Worm (Caenorhabditis elegans): ENCODE data around the gene rps-16.

- TF ChIP-seq ceh-82 (tag; optimal IDR thresholded peaks at IDR 0.05) (no peak), fos-1 (tag; optimal IDR thresholded peaks at IDR 0.05) (no peak), snpc-4 (tag; optimal IDR thresholded peaks at IDR 0.05) (no peak), nhr-11 (tag; optimal IDR thresholded peaks at IDR 0.05) (no peak), pha-4 (tag; optimal IDR thresholded peaks at IDR 0.05) (no peak), ama-1 (optimal IDR thresholded peaks at IDR 0.05) (no peak), elt-2 (tag; optimal IDR thresholded peaks at IDR 0.05) (no peak), eor-1 (tag; optimal IDR thresholded peaks at IDR 0.05) (no peak), nhr-76 (tag; optimal IDR thresholded peaks at IDR 0.05) (no peak), daf-12 (tag; optimal IDR thresholded peaks at IDR 0.05) (no peak)
Observed at ce11 chrV:14996236-14996635, 4.1 kb downstream of the rps-16 start, which contains the start of gene irld-14.

All from whole organism, L3 larva.